Worm (Caenorhabditis elegans): ENCODE data around the gene samt-1.

ce11 chrIV:2897644-2898160 lies 33.5 kb upstream of the samt-1 start, which contains the start of gene Y54G2A.36:
- TF ChIP-seq ztf-23 (GFP tag; IDR thresholded peaks at IDR 0.05): no peak
- TF ChIP-seq ref-1 (GFP tag; conservative IDR thresholded peaks at IDR 0.05): no peak
- TF ChIP-seq tab-1 (GFP tag; IDR thresholded peaks at IDR 0.05): no peak
- no peak for TF ChIP-seq klf-2 (GFP tag; conservative IDR thresholded peaks at IDR 0.05)

Measured in whole organism, midembryonic.